Worm (Caenorhabditis elegans): ENCODE data around the gene gcy-21.

DNA sequence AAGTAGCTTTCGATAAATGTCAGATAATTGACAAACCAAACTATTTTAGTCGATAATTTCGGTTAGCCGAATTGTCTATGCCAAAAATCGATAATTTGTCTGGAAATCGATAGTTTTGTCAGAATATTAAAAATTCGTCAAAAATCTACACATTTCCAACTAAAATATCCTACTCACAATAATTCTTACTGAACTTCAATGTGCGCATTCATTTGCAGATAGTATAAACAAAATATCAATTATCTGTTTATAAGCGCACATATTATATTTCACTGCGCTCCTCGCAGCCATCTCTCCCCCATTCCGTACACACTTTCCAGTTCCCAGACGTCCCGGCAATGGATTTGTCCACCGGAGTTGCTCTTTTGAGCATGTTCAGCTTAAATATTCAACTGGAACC, 34.7 kb upstream of the gcy-21 start, which contains the start of gene lgc-28:
- TF ChIP-seq him-1 (tag; optimal IDR thresholded peaks at IDR 0.05) (no peak), dao-5 (tag; optimal IDR thresholded peaks at IDR 0.05) (no peak)

All from whole organism, L4/young adult.